Worm (Caenorhabditis elegans) whole organism, L4 larva: ENCODE results near the gene H12D21.6.

Experiments
- D1046.2 ChIP-seq: fragments of 200-800 bp; sonication (Bioruptor generic); IDR thresholded peaks from 2 replicates; pipeline ENCODE4 v1.3.6; 2022; ENCODE audit warnings: missing genetic modification characterization, missing compliant biosample characterization
- F26F4.8 ChIP-seq: fragments of 200-800 bp; sonication (Bioruptor generic); conservative IDR thresholded peaks from 2 replicates; pipeline ENCODE4 v1.3.6; 2022; ENCODE audit warnings: missing genetic modification characterization, missing compliant biosample characterization
- R02D3.7 ChIP-seq: fragments of 150-350 bp; sonication (generic microtip); optimal IDR thresholded peaks from 3 replicates; lab custom pipeline; 2014; ENCODE audit warnings: missing biosample characterization, missing genetic modification characterization
- Y105C5A.15 ChIP-seq: fragments of 200-800 bp; sonication (Bioruptor generic); IDR thresholded peaks from 2 replicates; pipeline ENCODE4 v1.3.6; 2022; ENCODE audit warnings: missing genetic modification characterization, missing compliant biosample characterization
- Y48G9A.11 ChIP-seq: fragments of 200-800 bp; sonication (Bioruptor generic); IDR thresholded peaks from 2 replicates; pipeline ENCODE4 v1.3.6; 2022; ENCODE audit warnings: missing genetic modification reagents, missing genetic modification characterization, missing compliant biosample characterization
- Y75B8A.6 ChIP-seq: fragments of 200-800 bp; sonication (Bioruptor generic); IDR thresholded peaks from 2 replicates; pipeline ENCODE4 v1.3.6; 2022; ENCODE audit warnings: missing genetic modification reagents, missing genetic modification characterization, missing compliant biosample characterization
- ZK337.2 ChIP-seq: fragments of 200-800 bp; sonication (Bioruptor generic); IDR thresholded peaks from 2 replicates; pipeline ENCODE4 v1.3.6; 2022; ENCODE audit warnings: missing genetic modification reagents, missing genetic modification characterization, missing compliant biosample characterization
- aha-1 ChIP-seq: fragments of 150-350 bp; peaks from one replicate; lab custom pipeline; 2014; ENCODE audit warnings: missing biosample characterization, missing genetic modification characterization
- ama-1 ChIP-seq: fragments of 150-350 bp; optimal IDR thresholded peaks from 2 replicates; lab custom pipeline; 2014; ENCODE audit warnings: inconsistent platforms, mixed read lengths
- arid-1 ChIP-seq: fragments of 200-800 bp; sonication (Bioruptor generic); conservative IDR thresholded peaks from 2 replicates; pipeline ENCODE4 v1.3.6; 2022; ENCODE audit warnings: missing genetic modification reagents, missing genetic modification characterization, missing compliant biosample characterization
- ceh-32 ChIP-seq: sonication (generic microtip); optimal IDR thresholded peaks from 2 replicates; lab custom pipeline; 2016; ENCODE audit warnings: mild to moderate bottlenecking, missing genetic modification characterization, missing compliant biosample characterization; ENCODE audit not compliant: poor library complexity
- ces-1 ChIP-seq: fragments of 150-350 bp; sonication (generic microtip); optimal IDR thresholded peaks from 4 replicates; lab custom pipeline; 2014; ENCODE audit warnings: missing biosample characterization, missing genetic modification reagents, missing genetic modification characterization
- ctbp-1 ChIP-seq: fragments of 200-800 bp; sonication (Bioruptor generic); IDR thresholded peaks from 2 replicates; pipeline ENCODE4 v1.3.6; 2022; ENCODE audit warnings: missing genetic modification reagents, missing genetic modification characterization, missing compliant biosample characterization
- daf-16 ChIP-seq, 3 experiments: sonication (generic microtip); optimal IDR thresholded peaks; 2 replicates each; lab custom pipeline; 2016 to 2017; ENCODE audit warnings: missing genetic modification characterization in 3 of 3, missing genetic modification reagents in 3 of 3, mild to moderate bottlenecking in 2 of 3, missing compliant biosample characterization in 2 of 3, missing biosample characterization in 1 of 3, moderate library complexity in 1 of 3
- daf-19 ChIP-seq: fragments of 200-800 bp; sonication (Bioruptor generic); conservative IDR thresholded peaks from 2 replicates; pipeline ENCODE4 v1.3.6; 2022; ENCODE audit warnings: missing genetic modification characterization, missing compliant biosample characterization
- dmd-6 ChIP-seq: fragments of 200-800 bp; sonication (Bioruptor generic); IDR thresholded peaks from 2 replicates; pipeline ENCODE4 v1.3.6; 2022; ENCODE audit warnings: missing genetic modification reagents, missing genetic modification characterization, missing compliant biosample characterization
- dve-1 ChIP-seq: sonication (generic microtip); optimal IDR thresholded peaks from 2 replicates; lab custom pipeline; 2017; ENCODE audit warnings: antibody characterized with exemption, mild to moderate bottlenecking, missing genetic modification characterization, missing compliant biosample characterization; ENCODE audit not compliant: insufficient read depth
- egl-43 ChIP-seq: fragments of 200-800 bp; sonication (Bioruptor generic); IDR thresholded peaks from 2 replicates; pipeline ENCODE4 v1.3.6; 2022; ENCODE audit warnings: missing genetic modification reagents, missing genetic modification characterization, missing compliant biosample characterization
- fkh-10 ChIP-seq: fragments of 150-350 bp; optimal IDR thresholded peaks from 2 replicates; lab custom pipeline; 2014; ENCODE audit warnings: missing biosample characterization, missing genetic modification reagents, missing genetic modification characterization
- hif-1 ChIP-seq, 2 experiments: sonication (generic microtip); optimal IDR thresholded peaks; 2 replicates each; lab custom pipeline; 2016 to 2017; ENCODE audit warnings: missing compliant biosample characterization in 2 of 2, missing genetic modification characterization in 2 of 2, missing genetic modification reagents in 2 of 2, missing genotype in 2 of 2, mild to moderate bottlenecking in 1 of 2
- hlh-11 ChIP-seq: fragments of 200-800 bp; sonication (Bioruptor generic); optimal IDR thresholded peaks from 2 replicates; lab custom pipeline; 2018; ENCODE audit warnings: mild to moderate bottlenecking, missing genetic modification characterization, missing compliant biosample characterization
- hlh-30 ChIP-seq: sonication (generic microtip); optimal IDR thresholded peaks from 2 replicates; lab custom pipeline; 2017; ENCODE audit warnings: antibody characterized with exemption, mild to moderate bottlenecking, missing genetic modification characterization, missing compliant biosample characterization; ENCODE audit not compliant: insufficient read depth
- hmg-1.1 ChIP-seq: fragments of 200-800 bp; sonication (Bioruptor generic); IDR thresholded peaks from 2 replicates; pipeline ENCODE4 v1.3.6; 2022; ENCODE audit warnings: missing genetic modification reagents, missing genetic modification characterization, missing compliant biosample characterization
- lin-1 ChIP-seq: fragments of 200-800 bp; sonication (Bioruptor generic); IDR thresholded peaks from 2 replicates; pipeline ENCODE4 v1.3.6; 2022; ENCODE audit warnings: missing genetic modification reagents, missing genetic modification characterization, missing compliant biosample characterization
- lin-38 ChIP-seq: fragments of 200-800 bp; sonication (Bioruptor generic); IDR thresholded peaks from 2 replicates; pipeline ENCODE4 v1.3.6; 2022; ENCODE audit warnings: missing genetic modification reagents, missing genetic modification characterization, missing compliant biosample characterization
- lsy-2 ChIP-seq, 2 experiments: fragments of 150-350 bp in 1 of 2; sonication (generic microtip) in 1 of 2; optimal IDR thresholded peaks; 2 replicates each; lab custom pipeline; 2014 to 2017; ENCODE audit warnings: missing biosample characterization in 2 of 2, missing genetic modification characterization in 2 of 2
- mdl-1 ChIP-seq, 2 experiments: fragments of 150-350 bp in 1 of 2; sonication (generic microtip) in 1 of 2; optimal IDR thresholded peaks; 2 replicates each; lab custom pipeline; 2014 to 2017; ENCODE audit warnings: missing biosample characterization in 2 of 2, missing genetic modification characterization in 2 of 2
- mdt-29 ChIP-seq: fragments of 200-800 bp; sonication (Bioruptor generic); IDR thresholded peaks from 2 replicates; pipeline ENCODE4 v1.3.6; 2022; ENCODE audit warnings: missing genetic modification reagents, missing genetic modification characterization, missing compliant biosample characterization
- mep-1 ChIP-seq: fragments of 150-350 bp; sonication (generic microtip); optimal IDR thresholded peaks from 3 replicates; lab custom pipeline; 2014; ENCODE audit warnings: missing biosample characterization, missing genetic modification characterization
- mes-2 ChIP-seq: sonication (generic microtip); optimal IDR thresholded peaks from 2 replicates; lab custom pipeline; 2016; ENCODE audit warnings: missing genotype, mild to moderate bottlenecking, missing genetic modification characterization, missing compliant biosample characterization; ENCODE audit not compliant: poor library complexity, severe bottlenecking
- mxl-3 ChIP-seq: fragments of 200-800 bp; sonication (Bioruptor generic); optimal IDR thresholded peaks from 2 replicates; lab custom pipeline; 2018; ENCODE audit warnings: mild to moderate bottlenecking, missing genetic modification characterization, missing compliant biosample characterization
- nhr-10 ChIP-seq: fragments of 150-350 bp; optimal IDR thresholded peaks from 2 replicates; lab custom pipeline; 2014; ENCODE audit warnings: missing biosample characterization, missing genetic modification characterization
- nhr-102 ChIP-seq: sonication (generic microtip); optimal IDR thresholded peaks from 2 replicates; lab custom pipeline; 2016; ENCODE audit warnings: mild to moderate bottlenecking, missing genetic modification characterization, moderate library complexity, missing compliant biosample characterization
- nhr-11 ChIP-seq: fragments of 150-350 bp; optimal IDR thresholded peaks from 2 replicates; lab custom pipeline; 2014; ENCODE audit warnings: missing biosample characterization, missing genetic modification characterization
- nhr-28 ChIP-seq: fragments of 150-350 bp; optimal IDR thresholded peaks from 2 replicates; lab custom pipeline; 2014; ENCODE audit warnings: missing biosample characterization, missing genetic modification characterization
- nhr-48 ChIP-seq: sonication (generic microtip); optimal IDR thresholded peaks from 2 replicates; lab custom pipeline; 2016; ENCODE audit warnings: mild to moderate bottlenecking, missing genetic modification characterization, missing compliant biosample characterization
- nhr-77 ChIP-seq: fragments of 150-350 bp; optimal IDR thresholded peaks from 2 replicates; lab custom pipeline; 2014; ENCODE audit warnings: missing biosample characterization, missing genetic modification characterization
- php-3 ChIP-seq: fragments of 200-800 bp; sonication (Bioruptor generic); IDR thresholded peaks from 2 replicates; pipeline ENCODE4 v1.3.6; 2022; ENCODE audit warnings: missing genetic modification reagents, missing genetic modification characterization, missing compliant biosample characterization
- pqm-1 ChIP-seq: sonication (generic microtip); optimal IDR thresholded peaks from 2 replicates; lab custom pipeline; 2017; ENCODE audit warnings: missing biosample characterization, missing genetic modification characterization
- rbr-2 ChIP-seq: sonication (generic microtip); optimal IDR thresholded peaks from 2 replicates; lab custom pipeline; 2016; ENCODE audit warnings: missing genotype, missing genetic modification characterization, missing compliant biosample characterization
- spr-1 ChIP-seq: sonication (generic microtip); optimal IDR thresholded peaks from 2 replicates; lab custom pipeline; 2016; ENCODE audit warnings: mild to moderate bottlenecking, missing genetic modification characterization, missing compliant biosample characterization
- spr-3 ChIP-seq: fragments of 200-800 bp; sonication (Bioruptor generic); optimal IDR thresholded peaks from 2 replicates; lab custom pipeline; 2018; ENCODE audit warnings: mild to moderate bottlenecking, missing genetic modification characterization, missing compliant biosample characterization
- tra-1 ChIP-seq: fragments of 200-800 bp; sonication (Bioruptor generic); IDR thresholded peaks from 2 replicates; pipeline ENCODE4 v1.3.6; 2022; ENCODE audit warnings: missing genetic modification reagents, missing genetic modification characterization, missing compliant biosample characterization
- unc-62 ChIP-seq, 3 experiments: fragments of 150-350 bp in 1 of 3; sonication (generic microtip); optimal IDR thresholded peaks in 2 of 3; peaks in 1 of 3; 1 replicate in 1 of 3; 2 replicates in 2 of 3; lab custom pipeline; 2014 to 2017; ENCODE audit warnings: missing biosample characterization in 3 of 3, missing genetic modification characterization in 3 of 3, missing genetic modification reagents in 3 of 3, missing genotype in 1 of 3
- zip-11 ChIP-seq: fragments of 200-800 bp; sonication (Bioruptor generic); IDR thresholded peaks from 2 replicates; pipeline ENCODE4 v1.3.6; 2022; ENCODE audit warnings: missing genetic modification characterization, missing compliant biosample characterization
- ztf-11 ChIP-seq: fragments of 150-350 bp; optimal IDR thresholded peaks from 2 replicates; lab custom pipeline; 2014; ENCODE audit warnings: missing biosample characterization, missing genetic modification characterization

Gene H12D21.6

DNA sequence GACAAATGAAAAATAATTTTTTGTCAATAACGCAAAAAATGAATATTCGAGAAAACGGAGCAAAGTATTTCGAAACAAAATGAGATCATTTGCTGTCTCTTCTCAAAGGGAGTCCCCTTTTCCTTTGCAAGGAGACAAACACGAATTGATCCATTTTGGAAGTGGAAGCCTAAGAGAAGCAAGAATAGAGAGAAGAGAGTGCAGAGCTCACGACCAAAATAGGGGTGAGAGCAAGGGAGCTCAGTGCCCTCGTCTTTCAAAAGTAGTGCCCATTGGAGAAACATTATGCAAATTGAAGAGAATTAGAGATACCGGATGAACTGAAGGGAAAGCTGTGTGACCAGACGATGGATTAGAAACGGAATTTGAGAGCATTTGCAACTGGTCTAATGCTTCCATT is 46.4 kb downstream of the H12D21.6 start:
- TF ChIP-seq dmd-6 (GFP tag; lab: Robert Waterston, UW) = peak; percentile 15; the same call in 1 of the 2 replicates
- TF ChIP-seq Y75B8A.6 (GFP tag; lab: Robert Waterston, UW) = no peak
- peak; percentile 21 for TF ChIP-seq hlh-30 (tag; lab: Kevin White, UChicago)
- no peak for TF ChIP-seq arid-1 (GFP tag; lab: Robert Waterston, UW)
- TF ChIP-seq Y48G9A.11 = no peak
- peak; percentile 25 for TF ChIP-seq ces-1 (GFP tag; lab: Kevin White, UChicago)
- peak; percentile 17 for TF ChIP-seq mep-1 (tag; lab: Kevin White, UChicago)
- TF ChIP-seq hmg-1.1 = peak; percentile 63
- TF ChIP-seq daf-19 = 0 out of 2 replicates have a peak, but pooled peaks have one; percentile 28
- no peak for TF ChIP-seq spr-1 (tag; lab: Kevin White, UChicago)
- TF ChIP-seq D1046.2 (GFP tag; lab: Robert Waterston, UW) = no peak
- no peak for TF ChIP-seq ztf-11 (tag; lab: Kevin White, UChicago)
- peak; percentile 9 for TF ChIP-seq rbr-2
- peak in 1 of 2 experiments; percentile 8 for TF ChIP-seq lsy-2 (tag; optimal IDR thresholded peaks at IDR 0.05; lab: Kevin White, UChicago)
- TF ChIP-seq zip-11 (GFP tag; lab: Robert Waterston, UW) = no peak
- peak; percentile 49 for TF ChIP-seq aha-1
- TF ChIP-seq egl-43 (GFP tag; lab: Robert Waterston, UW) = 0 out of 2 replicates have a peak, but pooled peaks have one; percentile 21
- TF ChIP-seq mdt-29 (GFP tag; lab: Robert Waterston, UW) = 0 out of 2 replicates have a peak, but pooled peaks have one; percentile 11
- no peak for TF ChIP-seq nhr-10 (tag; lab: Kevin White, UChicago)
- TF ChIP-seq F26F4.8 = no peak
- TF ChIP-seq ctbp-1 (GFP tag; lab: Robert Waterston, UW) = 0 out of 2 replicates have a peak, but pooled peaks have one; percentile 10
- TF ChIP-seq mdl-1 (tag; optimal IDR thresholded peaks at IDR 0.05; lab: Kevin White, UChicago) = no peak

ce11 chrV:14850530-14850929 is 47.1 kb downstream of the H12D21.6 start:
- peak; percentile 51; the same call in 1 of the 2 replicates for TF ChIP-seq php-3
- peak; percentile 2 for TF ChIP-seq mep-1 (tag; lab: Kevin White, UChicago)
- TF ChIP-seq mdl-1 (tag; optimal IDR thresholded peaks at IDR 0.05; lab: Kevin White, UChicago) = peak in 1 of 2 experiments; percentile 84
- peak; percentile 31 for TF ChIP-seq pqm-1 (tag; lab: Kevin White, UChicago)
- peak in 1 of 2 experiments; percentile 34 for TF ChIP-seq daf-16 (GFP tag; optimal IDR thresholded peaks at IDR 0.05; lab: Kevin White, UChicago)
- TF ChIP-seq daf-16 (tag; optimal IDR thresholded peaks at IDR 0.05; lab: Kevin White, UChicago) = peak; percentile 52
- no peak for TF ChIP-seq fkh-10 (GFP tag; lab: Kevin White, UChicago)
- TF ChIP-seq spr-3 (GFP tag; lab: Kevin White, UChicago) = no peak
- peak; percentile 48 for TF ChIP-seq aha-1
- 0 out of 2 replicates have a peak, but pooled peaks have one; percentile 39 for TF ChIP-seq ctbp-1 (GFP tag; lab: Robert Waterston, UW)
- no peak for TF ChIP-seq tra-1
- TF ChIP-seq dmd-6 (GFP tag; lab: Robert Waterston, UW) = peak; percentile 87
- peak in 1 of 2 experiments; percentile 96 for TF ChIP-seq unc-62 (GFP tag; optimal IDR thresholded peaks at IDR 0.05 in 1 of 2; lab: Kevin White, UChicago)
- TF ChIP-seq unc-62 (tag; optimal IDR thresholded peaks at IDR 0.05; lab: Kevin White, UChicago) = no peak
- TF ChIP-seq lsy-2 (tag; optimal IDR thresholded peaks at IDR 0.05; lab: Kevin White, UChicago) = peak in 1 of 2 experiments; percentile 5
- peak; percentile 49 for TF ChIP-seq nhr-11 (tag; lab: Kevin White, UChicago)
- peak; percentile 91 for TF ChIP-seq hlh-30 (tag; lab: Kevin White, UChicago)
- TF ChIP-seq mdt-29 (GFP tag; lab: Robert Waterston, UW) = peak; percentile 94
- peak; percentile 77 for TF ChIP-seq lin-1 (GFP tag; lab: Robert Waterston, UW)
- no peak for TF ChIP-seq daf-19
- peak; percentile 44 for TF ChIP-seq nhr-48 (tag; lab: Kevin White, UChicago)
- TF ChIP-seq lin-38 (GFP tag; lab: Robert Waterston, UW) = 0 out of 2 replicates have a peak, but pooled peaks have one; percentile 12
- no peak for TF ChIP-seq Y105C5A.15 (GFP tag; lab: Robert Waterston, UW)
- TF ChIP-seq hlh-11 (tag; lab: Kevin White, UChicago) = peak; percentile 90
- peak; percentile 59 for TF ChIP-seq nhr-77
- no peak for TF ChIP-seq ceh-32 (tag; lab: Kevin White, UChicago)
- peak in 1 of 2 experiments; percentile 54 for TF ChIP-seq hif-1 (tag; optimal IDR thresholded peaks at IDR 0.05; lab: Kevin White, UChicago)
- no peak for TF ChIP-seq ZK337.2 (GFP tag; lab: Robert Waterston, UW)
- peak; percentile 56 for TF ChIP-seq mes-2
- TF ChIP-seq ztf-11 (tag; lab: Kevin White, UChicago) = no peak
- peak; percentile 81 for TF ChIP-seq mxl-3
- TF ChIP-seq ama-1 = no peak
- TF ChIP-seq nhr-28 (tag; lab: Kevin White, UChicago) = peak; percentile 61
- peak; percentile 88 for TF ChIP-seq dve-1 (tag; lab: Kevin White, UChicago)
- TF ChIP-seq D1046.2 (GFP tag; lab: Robert Waterston, UW) = no peak
- no peak for TF ChIP-seq R02D3.7 (tag; lab: Kevin White, UChicago)
- peak; percentile 21 for TF ChIP-seq nhr-102 (tag; lab: Kevin White, UChicago)
